Fruit fly (Drosophila melanogaster): ENCODE results near the gene CG4045.

CG4045 gene

DNA sequence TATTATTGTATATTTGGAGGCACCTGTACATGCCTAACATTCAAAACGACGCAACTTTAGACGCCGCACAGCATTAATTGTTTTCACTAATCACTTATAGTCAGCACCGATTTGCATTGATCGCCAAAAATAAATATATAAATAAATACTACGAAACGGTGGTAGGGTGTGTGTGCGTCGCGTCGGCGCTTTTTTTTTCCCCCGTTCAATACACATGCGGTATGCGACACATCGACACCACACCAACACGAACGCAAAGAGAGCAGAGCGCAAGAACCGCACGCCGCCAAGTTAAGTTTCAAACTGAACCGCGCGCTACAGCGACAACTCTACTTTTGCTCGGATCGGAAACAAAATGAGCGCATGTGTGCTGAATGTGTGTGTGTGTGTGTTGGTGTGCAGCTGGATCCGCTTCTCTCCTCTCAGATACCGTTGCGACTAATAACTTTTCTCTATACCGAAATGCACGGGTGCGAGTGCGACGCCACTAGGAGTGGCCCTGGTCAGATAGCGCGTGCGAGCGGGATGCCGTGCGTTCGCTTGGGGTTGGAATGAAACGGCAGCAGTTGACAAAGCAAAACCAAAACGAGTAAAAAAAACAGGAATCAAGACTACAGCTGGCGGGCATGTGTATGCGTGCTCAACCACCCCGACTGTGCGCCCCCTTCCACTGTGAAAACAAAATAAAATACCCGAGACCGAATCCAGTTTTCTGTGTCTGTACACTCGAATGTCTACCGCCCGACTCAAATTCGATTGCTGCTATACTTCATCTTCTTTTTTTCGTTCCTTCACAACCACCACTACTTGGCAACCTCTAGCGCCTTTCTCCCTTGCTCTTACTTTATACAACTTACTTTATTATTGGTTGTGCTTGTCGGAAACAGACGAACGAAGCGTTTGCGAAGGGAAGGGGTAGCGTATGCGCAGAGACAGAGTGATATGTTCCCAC is 47.6 kb upstream of the CG4045 start, which contains the start of gene ph-d (continued):
- peak; percentile 48 for TF ChIP-seq Rfx (GFP tag; IDR thresholded peaks at IDR 0.05)
- TF ChIP-seq pfk (GFP tag; optimal IDR thresholded peaks at IDR 0.05), result peak; percentile 79
- peak; percentile 35 for TF ChIP-seq Lhr (GFP tag; optimal IDR thresholded peaks at IDR 0.05)
- TF ChIP-seq Doc2 (GFP tag; IDR thresholded peaks at IDR 0.05), result no peak
- TF ChIP-seq Bteb2 (GFP tag; optimal IDR thresholded peaks at IDR 0.05), result no peak
- no peak for TF ChIP-seq CG9609 (GFP tag; optimal IDR thresholded peaks at IDR 0.05)
- TF ChIP-seq p53 (GFP tag; optimal IDR thresholded peaks at IDR 0.05), result peak; percentile 56
- TF ChIP-seq CG8290 (GFP tag; optimal IDR thresholded peaks at IDR 0.05), result no peak
- TF ChIP-seq CG8290 (tag; optimal IDR thresholded peaks at IDR 0.05), result peak in 1 of 2 experiments; percentile 69
- no peak for TF ChIP-seq CG8089 (GFP tag; optimal IDR thresholded peaks at IDR 0.05)
- peak; percentile 69 for TF ChIP-seq CG15479 (GFP tag; optimal IDR thresholded peaks at IDR 0.05)
- TF ChIP-seq CG7963 (GFP tag; IDR thresholded peaks at IDR 0.05; ENCODE audit: partially characterized antibody), result 0 out of 3 replicates have a peak, but pooled peaks have one; percentile 25
- no peak for TF ChIP-seq sc (optimal IDR thresholded peaks at IDR 0.05)
- peak; percentile 62 for TF ChIP-seq sc (GFP tag; optimal IDR thresholded peaks at IDR 0.05)
- no peak for TF ChIP-seq CG31365 (tag; optimal IDR thresholded peaks at IDR 0.05)
- peak; percentile 25; the same call in 1 of the 2 replicates for TF ChIP-seq CG14667 (GFP tag; IDR thresholded peaks at IDR 0.05)
- no peak for TF ChIP-seq CG42726 (GFP tag; IDR thresholded peaks at IDR 0.05; ENCODE audit: partially characterized antibody)
- TF ChIP-seq Bgb (GFP tag; IDR thresholded peaks at IDR 0.05; ENCODE audit: partially characterized antibody), result peak; percentile 46; the same call in 1 of the 2 replicates
- TF ChIP-seq stwl (tag; optimal IDR thresholded peaks at IDR 0.05), result no peak
- peak; percentile 3 for TF ChIP-seq NK7.1 (GFP tag; optimal IDR thresholded peaks at IDR 0.05)
- TF ChIP-seq Trl (optimal IDR thresholded peaks at IDR 0.05), result peak; percentile 71 to 85
- TF ChIP-seq Trl (GFP tag; optimal IDR thresholded peaks at IDR 0.05), result peak; percentile 27
- TF ChIP-seq CG9932 (GFP tag; IDR thresholded peaks at IDR 0.05), result peak; percentile 41; the same call in 1 of the 2 replicates
- peak; percentile 27 for TF ChIP-seq CG13775 (GFP tag; optimal IDR thresholded peaks at IDR 0.05)
- TF ChIP-seq cwo (GFP tag; optimal IDR thresholded peaks at IDR 0.05), result peak; percentile 5
- TF ChIP-seq ttk (GFP tag; IDR thresholded peaks at IDR 0.05), result peak; percentile 26
- peak; percentile 27 for TF ChIP-seq YL-1 (GFP tag; optimal IDR thresholded peaks at IDR 0.05)
- TF ChIP-seq bowl (GFP tag; IDR thresholded peaks at IDR 0.05), result no peak
- peak; percentile 1 for TF ChIP-seq vfl (GFP tag; optimal IDR thresholded peaks at IDR 0.05)
- peak; percentile 90 for TF ChIP-seq row (GFP tag; IDR thresholded peaks at IDR 0.05)
- no peak for TF ChIP-seq gcm2 (GFP tag; optimal IDR thresholded peaks at IDR 0.05)
- TF ChIP-seq CkIIα-i1 (GFP tag; IDR thresholded peaks at IDR 0.05), result no peak
- peak; percentile 52 for TF ChIP-seq PHDP (tag; optimal IDR thresholded peaks at IDR 0.05)
- peak; percentile 48 for TF ChIP-seq scrt (GFP tag; optimal IDR thresholded peaks at IDR 0.05)
- TF ChIP-seq CG11456 (GFP tag; IDR thresholded peaks at IDR 0.05), result peak; percentile 39; the same call in 1 of the 3 replicates
- TF ChIP-seq tgo (GFP tag; IDR thresholded peaks at IDR 0.05), result no peak
- TF ChIP-seq lilli (GFP tag; optimal IDR thresholded peaks at IDR 0.05), result peak; percentile 52
- TF ChIP-seq TFAM (GFP tag; optimal IDR thresholded peaks at IDR 0.05), result no peak
- TF ChIP-seq Oli (tag; optimal IDR thresholded peaks at IDR 0.05), result peak; percentile 60
- TF ChIP-seq mirr (GFP tag; optimal IDR thresholded peaks at IDR 0.05), result peak; percentile 76
- TF ChIP-seq CG11093 (GFP tag; IDR thresholded peaks at IDR 0.05), result no peak
- no peak for TF ChIP-seq CG6765 (GFP tag; optimal IDR thresholded peaks at IDR 0.05)
- TF ChIP-seq CG7372 (GFP tag; IDR thresholded peaks at IDR 0.05), result no peak
- peak; percentile 45 for TF ChIP-seq CG3281 (GFP tag; optimal IDR thresholded peaks at IDR 0.05)
- TF ChIP-seq bbx (GFP tag; IDR thresholded peaks at IDR 0.05; ENCODE audit: partially characterized antibody), result 0 out of 2 replicates have a peak, but pooled peaks have one; percentile 22
- no peak for TF ChIP-seq CG4707 (GFP tag; optimal IDR thresholded peaks at IDR 0.05)
- no peak for TF ChIP-seq CG14050 (GFP tag; IDR thresholded peaks at IDR 0.05)
- peak; percentile 16; the same call in 1 of the 3 replicates for TF ChIP-seq Optix (GFP tag; IDR thresholded peaks at IDR 0.05)
- TF ChIP-seq CG4328 (GFP tag; optimal IDR thresholded peaks at IDR 0.05), result no peak

Measured in whole organism, embryonic.